Fruit fly (Drosophila melanogaster) whole organism, embryonic: Measurements from ENCODE around the gene CG32642.

ENCODE experiments used
- Ada2b ChIP-seq: fragments of 200-800 bp; sonication (Bioruptor generic); IDR thresholded peaks from 2 replicates; pipeline ENCODE4 v1.3.6; 2022; ENCODE audit warnings: missing biosample characterization, missing genetic modification characterization
- Adf1 ChIP-seq: fragments of 200-800 bp; sonication (Bioruptor generic); IDR thresholded peaks from 2 replicates; pipeline ENCODE4 v1.3.6; 2022; ENCODE audit warnings: missing biosample characterization, missing genetic modification characterization
- Awh ChIP-seq: fragments of 200-800 bp; sonication (Bioruptor generic); IDR thresholded peaks from 2 replicates; pipeline ENCODE4, ENCODE4 v1.3.6; 2022; ENCODE audit warnings: missing biosample characterization, missing genetic modification characterization
- CG10274 ChIP-seq: fragments of 200-800 bp; sonication (Bioruptor generic); optimal IDR thresholded peaks from 3 replicates; lab custom pipeline; 2017; ENCODE audit warnings: missing biosample characterization, mild to moderate bottlenecking, missing genetic modification characterization
- CG10366 ChIP-seq: fragments of 200-800 bp; sonication (Bioruptor generic); IDR thresholded peaks from 2 replicates; pipeline ENCODE4 v1.3.6; 2022; ENCODE audit warnings: missing biosample characterization, missing genetic modification characterization
- CG10959 ChIP-seq: fragments of 200-800 bp; sonication (Bioruptor generic); IDR thresholded peaks from 2 replicates; pipeline ENCODE4 v1.3.6; 2022; ENCODE audit warnings: missing biosample characterization, missing genetic modification characterization
- CG11695 ChIP-seq: fragments of 200-800 bp; sonication (Bioruptor generic); IDR thresholded peaks from 3 replicates; pipeline ENCODE4 v1.3.6; 2022; ENCODE audit warnings: missing biosample characterization, missing genetic modification characterization
- CG12659 ChIP-seq: fragments of 200-800 bp; sonication (Bioruptor generic); optimal IDR thresholded peaks from 3 replicates; lab custom pipeline; 2017; ENCODE audit warnings: mild to moderate bottlenecking, missing biosample characterization, missing genetic modification reagents, missing genetic modification characterization
- CG12744 ChIP-seq: fragments of 200-800 bp; sonication (Bioruptor generic); optimal IDR thresholded peaks from 2 replicates; lab custom pipeline; 2016; ENCODE audit warnings: missing biosample characterization, missing genetic modification characterization
- CG13424 ChIP-seq: fragments of 200-800 bp; sonication (Bioruptor generic); optimal IDR thresholded peaks from 2 replicates; lab custom pipeline; 2019; ENCODE audit warnings: missing biosample characterization, mild to moderate bottlenecking, missing genetic modification characterization, moderate library complexity
- CG14710 ChIP-seq: fragments of 200-800 bp; sonication (Bioruptor generic); optimal IDR thresholded peaks from 3 replicates; lab custom pipeline; 2019; ENCODE audit warnings: missing biosample characterization, mild to moderate bottlenecking, missing genetic modification characterization, moderate library complexity
- CG15514 ChIP-seq: fragments of 200-800 bp; sonication (Bioruptor generic); optimal IDR thresholded peaks from 3 replicates; lab custom pipeline; 2017; ENCODE audit warnings: missing biosample characterization, missing genetic modification characterization, mild to moderate bottlenecking, moderate library complexity, missing genetic modification reagents
- CG1602 ChIP-seq: fragments of 200-800 bp; sonication (Bioruptor generic); optimal IDR thresholded peaks from 3 replicates; lab custom pipeline; 2016; ENCODE audit warnings: missing biosample characterization, missing genetic modification characterization
- CG16863 ChIP-seq: fragments of 200-800 bp; sonication (Bioruptor generic); optimal IDR thresholded peaks from 3 replicates; lab custom pipeline; 2016; ENCODE audit warnings: missing biosample characterization, missing genetic modification characterization
- CG17186 ChIP-seq: fragments of 200-800 bp; sonication (Bioruptor generic); optimal IDR thresholded peaks from 3 replicates; lab custom pipeline; 2017; ENCODE audit warnings: missing biosample characterization, missing genetic modification reagents, missing genetic modification characterization
- CG17802 ChIP-seq: fragments of 200-800 bp; sonication (Bioruptor generic); optimal IDR thresholded peaks from 2 replicates; lab custom pipeline; 2018; ENCODE audit warnings: missing biosample characterization, mild to moderate bottlenecking, missing genetic modification characterization, moderate library complexity
- CG18262 ChIP-seq: fragments of 200-800 bp; optimal IDR thresholded peaks from 3 replicates; lab custom pipeline; 2019; ENCODE audit warnings: missing biosample characterization, mild to moderate bottlenecking, missing genetic modification characterization, moderate library complexity
- CG1832 ChIP-seq: fragments of 200-800 bp; sonication (Bioruptor generic); optimal IDR thresholded peaks from 2 replicates; lab custom pipeline; 2017; ENCODE audit warnings: missing biosample characterization, mild to moderate bottlenecking, missing genetic modification characterization, inconsistent platforms
- CG18599 ChIP-seq: fragments of 200-800 bp; sonication (Bioruptor generic); optimal IDR thresholded peaks from 3 replicates; lab custom pipeline; 2017; ENCODE audit warnings: missing biosample characterization, missing genetic modification characterization, mild to moderate bottlenecking, moderate library complexity, missing genetic modification reagents
- CG3065 ChIP-seq: fragments of 200-800 bp; sonication (Bioruptor generic); optimal IDR thresholded peaks from 2 replicates; lab custom pipeline; 2016; ENCODE audit warnings: missing biosample characterization, missing genetic modification characterization
- CG31365 ChIP-seq: fragments of 200-800 bp; sonication (Bioruptor generic); optimal IDR thresholded peaks from 2 replicates; lab custom pipeline; 2018; ENCODE audit warnings: missing biosample characterization, mild to moderate bottlenecking, missing genetic modification characterization
- CG32772 ChIP-seq: fragments of 200-800 bp; sonication (Bioruptor generic); IDR thresholded peaks from 2 replicates; pipeline ENCODE4 v1.3.6; 2022; ENCODE audit warnings: missing biosample characterization, missing genetic modification characterization
- CG6254 ChIP-seq: fragments of 200-800 bp; sonication (Bioruptor generic); optimal IDR thresholded peaks from 3 replicates; lab custom pipeline; 2017; ENCODE audit warnings: mild to moderate bottlenecking, missing biosample characterization, missing genetic modification reagents, missing genetic modification characterization
- CG6654 ChIP-seq: fragments of 200-800 bp; sonication (Bioruptor generic); optimal IDR thresholded peaks from 2 replicates; lab custom pipeline; 2017; ENCODE audit warnings: missing biosample characterization, mild to moderate bottlenecking, missing genetic modification characterization
- CG9817 ChIP-seq: fragments of 200-800 bp; sonication (Bioruptor generic); optimal IDR thresholded peaks from 2 replicates; lab custom pipeline; 2018; ENCODE audit warnings: missing biosample characterization, mild to moderate bottlenecking, missing genetic modification characterization, moderate library complexity
- CHES-1-like ChIP-seq: fragments of 200-800 bp; sonication (Bioruptor generic); optimal IDR thresholded peaks from 2 replicates; lab custom pipeline; 2016; ENCODE audit warnings: missing biosample characterization, missing genetic modification characterization
- Dref ChIP-seq: fragments of 200-800 bp; sonication (Bioruptor generic); IDR thresholded peaks from 2 replicates; pipeline ENCODE4 v1.3.6; 2022; ENCODE audit warnings: missing biosample characterization, missing genetic modification characterization
- Fer1 ChIP-seq: fragments of 200-800 bp; sonication (Bioruptor generic); optimal IDR thresholded peaks from 2 replicates; lab custom pipeline; 2017; ENCODE audit warnings: missing biosample characterization, mild to moderate bottlenecking, missing genetic modification characterization
- H2.0 ChIP-seq: fragments of 200-800 bp; sonication (Bioruptor generic); IDR thresholded peaks from 2 replicates; pipeline ENCODE4 v1.3.6; 2022; ENCODE audit warnings: missing biosample characterization, missing genetic modification characterization
- MBD-R2 ChIP-seq: fragments of 200-800 bp; sonication (Bioruptor generic); IDR thresholded peaks from 2 replicates; pipeline ENCODE4 v1.3.6; 2022; ENCODE audit warnings: missing biosample characterization, missing genetic modification characterization
- Med ChIP-seq: fragments of 200-800 bp; sonication (Bioruptor generic); peaks from one replicate; lab custom pipeline; 2016; ENCODE audit warnings: missing biosample characterization, missing genetic modification characterization, mild to moderate bottlenecking, inconsistent platforms, moderate library complexity
- Sry-δ ChIP-seq: fragments of 200-800 bp; sonication (Bioruptor generic); optimal IDR thresholded peaks from 2 replicates; lab custom pipeline; 2016; ENCODE audit warnings: missing biosample characterization, missing genetic modification characterization
- Stat92E ChIP-seq, 3 experiments: fragments of >200 bp in 2 of 3; fragments of 200-800 bp in 1 of 3; sonication (Bioruptor generic) in 1 of 3; optimal IDR thresholded peaks; 2 replicates each; lab custom pipeline; 2017 to 2019; ENCODE audit warnings: missing biosample characterization in 3 of 3, missing genetic modification characterization in 3 of 3, mild to moderate bottlenecking in 1 of 3, moderate library complexity in 1 of 3
- Trl ChIP-seq, 3 experiments: fragments of >200 bp in 2 of 3; fragments of 200-800 bp in 1 of 3; sonication (Bioruptor generic) in 1 of 3; optimal IDR thresholded peaks; 2 replicates in 1 of 3; 3 replicates in 2 of 3; lab custom pipeline; 2016 to 2017; ENCODE audit warnings: missing biosample characterization in 1 of 3, missing genetic modification characterization in 1 of 3
- al ChIP-seq: fragments of 200-800 bp; sonication (Bioruptor generic); IDR thresholded peaks from 2 replicates; pipeline ENCODE4 v1.3.6; 2022; ENCODE audit warnings: missing biosample characterization, missing genetic modification characterization
- bcd ChIP-seq: fragments of 200-800 bp; sonication (Bioruptor generic); optimal IDR thresholded peaks from 2 replicates; lab custom pipeline; 2017; ENCODE audit warnings: missing biosample characterization, mild to moderate bottlenecking, missing genetic modification characterization
- caup ChIP-seq: fragments of 200-800 bp; sonication (Bioruptor generic); optimal IDR thresholded peaks from 3 replicates; lab custom pipeline; 2017; ENCODE audit warnings: missing biosample characterization, mild to moderate bottlenecking, missing genetic modification characterization, moderate library complexity; ENCODE audit not compliant: severe bottlenecking
- chm ChIP-seq: fragments of 200-800 bp; sonication (Bioruptor generic); IDR thresholded peaks from 2 replicates; pipeline ENCODE4 v1.3.6; 2022; ENCODE audit warnings: missing biosample characterization, missing genetic modification characterization
- dpn ChIP-seq, 2 experiments: fragments of 200-800 bp; sonication (Bioruptor generic); optimal IDR thresholded peaks; 3 replicates each; lab custom pipeline; 2016; ENCODE audit warnings: missing biosample characterization in 2 of 2, missing genetic modification characterization in 2 of 2
- fd102C ChIP-seq: fragments of 200-800 bp; sonication (Bioruptor generic); optimal IDR thresholded peaks from 2 replicates; lab custom pipeline; 2018; ENCODE audit warnings: missing biosample characterization, mild to moderate bottlenecking, missing genetic modification characterization, moderate library complexity
- gfzf ChIP-seq: fragments of 200-800 bp; sonication (Bioruptor generic); optimal IDR thresholded peaks from 2 replicates; lab custom pipeline; 2016; ENCODE audit warnings: missing biosample characterization, mild to moderate bottlenecking, missing genetic modification characterization, moderate library complexity
- grn ChIP-seq: fragments of 200-800 bp; sonication (Bioruptor generic); optimal IDR thresholded peaks from 3 replicates; lab custom pipeline; 2017; ENCODE audit warnings: missing biosample characterization, missing genetic modification characterization
- ham ChIP-seq: fragments of 200-800 bp; sonication (Bioruptor generic); IDR thresholded peaks from 2 replicates; pipeline ENCODE4 v1.3.6; 2022; ENCODE audit warnings: missing biosample characterization, missing genetic modification characterization
- lbe ChIP-seq: fragments of 200-800 bp; sonication (Bioruptor generic); optimal IDR thresholded peaks from 2 replicates; lab custom pipeline; 2016; ENCODE audit warnings: missing biosample characterization, mild to moderate bottlenecking, missing genetic modification characterization
- nerfin-2 ChIP-seq: fragments of 200-800 bp; sonication (Bioruptor generic); IDR thresholded peaks from 2 replicates; pipeline ENCODE4 v1.3.6; 2022; ENCODE audit warnings: missing biosample characterization, missing genetic modification characterization; ENCODE audit not compliant: partially characterized antibody
- repo ChIP-seq: fragments of 200-800 bp; sonication (Bioruptor generic); optimal IDR thresholded peaks from 2 replicates; lab custom pipeline; 2016; ENCODE audit warnings: missing biosample characterization, missing genetic modification characterization
- slou ChIP-seq: fragments of 200-800 bp; sonication (Bioruptor generic); optimal IDR thresholded peaks from 3 replicates; lab custom pipeline; 2016; ENCODE audit warnings: missing biosample characterization, missing genetic modification characterization
- vvl ChIP-seq: fragments of 200-800 bp; sonication (Bioruptor generic); IDR thresholded peaks from 2 replicates; pipeline ENCODE4 v1.3.6; 2022; ENCODE audit warnings: missing biosample characterization, missing genetic modification characterization

CG32642 gene

DNA sequence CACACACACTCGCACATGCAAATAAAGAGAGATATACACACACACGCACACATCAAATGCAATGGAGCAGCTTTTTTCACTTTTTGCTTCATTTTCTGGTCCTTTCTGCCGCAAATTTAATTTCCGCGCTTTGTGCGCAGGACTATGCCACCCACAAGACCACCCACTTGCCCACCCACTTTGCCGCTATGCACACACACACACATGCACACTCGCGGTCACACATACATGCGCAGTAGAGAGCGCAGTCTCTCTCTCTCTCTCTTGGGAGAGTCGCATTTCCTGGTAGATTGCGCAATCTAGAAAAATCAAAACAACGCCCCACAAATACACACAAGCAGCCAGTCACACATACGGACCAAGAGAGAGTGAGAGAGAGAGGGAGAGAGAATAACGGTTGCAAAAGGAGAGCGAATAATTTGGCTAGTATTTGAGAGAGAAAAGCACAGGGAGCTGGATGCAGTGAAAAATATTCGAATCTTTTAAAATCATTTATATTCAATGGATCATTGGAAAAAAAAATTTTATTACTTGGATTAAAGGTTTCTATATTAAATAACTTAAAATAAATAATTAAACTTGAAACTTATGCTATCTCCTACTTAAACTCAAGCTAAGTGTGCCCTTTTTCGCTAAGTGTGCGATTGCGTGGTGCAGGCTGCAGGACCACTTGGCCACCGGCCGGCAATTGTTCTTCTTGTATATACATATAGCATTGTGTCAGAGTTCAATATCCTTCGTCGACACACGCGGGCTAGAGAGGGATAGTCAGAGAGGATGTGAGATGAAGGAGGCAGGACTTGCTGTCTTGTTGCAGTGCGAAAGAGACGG is 33.4 kb upstream of the CG32642 start (continued):
- TF ChIP-seq Ada2b (GFP tag; lab: Robert Waterston, UW) (peak; percentile 65), CG1602 (GFP tag; lab: Kevin White, UChicago) (peak; percentile 29), CG11695 (GFP tag; lab: Robert Waterston, UW) (peak; percentile 76), slou (GFP tag; lab: Kevin White, UChicago) (no peak), chm (GFP tag; lab: Robert Waterston, UW) (peak; percentile 58; the same call in 1 of the 2 replicates), CG1832 (GFP tag; lab: Kevin White, UChicago) (peak; percentile 29), Med (GFP tag; lab: Kevin White, UChicago) (peak; percentile 41), Adf1 (GFP tag; lab: Robert Waterston, UW) (no peak), CG14710 (tag; lab: Kevin White, UChicago) (peak; percentile 54), bcd (GFP tag; lab: Kevin White, UChicago) (peak; percentile 53), lbe (GFP tag; lab: Kevin White, UChicago) (no peak), MBD-R2 (GFP tag; lab: Robert Waterston, UW) (peak; percentile 20; the same call in 1 of the 2 replicates), CG16863 (GFP tag; lab: Kevin White, UChicago) (no peak), CG12744 (GFP tag; lab: Kevin White, UChicago) (no peak), CG3065 (no peak), Stat92E (GFP tag; optimal IDR thresholded peaks at IDR 0.05; lab: Kevin White, UChicago) (no peak), CG18262 (tag; lab: Kevin White, UChicago) (peak; percentile 69), CG10959 (GFP tag; lab: Robert Waterston, UW) (peak; percentile 72), CG31365 (tag; lab: Kevin White, UChicago) (no peak), CG9817 (no peak), vvl (peak; percentile 87), repo (GFP tag; lab: Kevin White, UChicago) (no peak), CG12659 (GFP tag; lab: Kevin White, UChicago) (peak; percentile 29), CG17802 (no peak), Trl (optimal IDR thresholded peaks at IDR 0.05; lab: Kevin White, UChicago) (peak; percentile 79 to 81), Trl (GFP tag; optimal IDR thresholded peaks at IDR 0.05; lab: Kevin White, UChicago) (no peak), grn (no peak), Sry-δ (GFP tag; lab: Kevin White, UChicago) (no peak), CG17186 (GFP tag; lab: Kevin White, UChicago) (no peak), H2.0 (GFP tag; lab: Robert Waterston, UW) (peak; percentile 65), Awh (GFP tag; lab: Robert Waterston, UW) (peak; percentile 79), CG10366 (GFP tag; lab: Robert Waterston, UW) (peak; percentile 60), CG13424 (tag; lab: Kevin White, UChicago) (peak; percentile 59), Dref (no peak), dpn (GFP tag; optimal IDR thresholded peaks at IDR 0.05; lab: Kevin White, UChicago) (peak; percentile 12 to 45), caup (GFP tag; lab: Kevin White, UChicago) (peak; percentile 37), CG15514 (peak; percentile 21), Fer1 (GFP tag; lab: Kevin White, UChicago) (peak; percentile 76), fd102C (GFP tag; lab: Kevin White, UChicago) (no peak), gfzf (GFP tag; lab: Kevin White, UChicago) (no peak), al (GFP tag; lab: Robert Waterston, UW) (0 out of 2 replicates have a peak, but pooled peaks have one; percentile 16), CG32772 (GFP tag; lab: Robert Waterston, UW) (peak; percentile 70), nerfin-2 (GFP tag; lab: Robert Waterston, UW) (no peak), CG6654 (GFP tag; lab: Kevin White, UChicago) (no peak), CHES-1-like (no peak), CG10274 (GFP tag; lab: Kevin White, UChicago) (no peak), CG6254 (GFP tag; lab: Kevin White, UChicago) (no peak), CG18599 (GFP tag; lab: Kevin White, UChicago) (peak; percentile 85), ham (no peak)
